Fruit fly (Drosophila melanogaster) whole organism, embryonic: Measurements from ENCODE around the gene CG5565.

ENCODE experiments used
- ATbp ChIP-seq: fragments of 200-800 bp; sonication (Bioruptor generic); optimal IDR thresholded peaks from 2 replicates; lab custom pipeline; 2017; ENCODE audit warnings: missing biosample characterization, mild to moderate bottlenecking, missing genetic modification characterization, missing genetic modification reagents
- Asciz ChIP-seq: fragments of 200-800 bp; sonication (Bioruptor generic); optimal IDR thresholded peaks from 2 replicates; lab custom pipeline; 2017; ENCODE audit warnings: missing biosample characterization, mild to moderate bottlenecking, missing genetic modification characterization, missing genetic modification reagents
- C15 ChIP-seq: fragments of 200-800 bp; sonication (Bioruptor generic); IDR thresholded peaks from 3 replicates; pipeline ENCODE4 v1.3.6; 2022; ENCODE audit warnings: missing biosample characterization, missing genetic modification characterization
- CG10366 ChIP-seq: fragments of 200-800 bp; sonication (Bioruptor generic); IDR thresholded peaks from 2 replicates; pipeline ENCODE4 v1.3.6; 2022; ENCODE audit warnings: missing biosample characterization, missing genetic modification characterization
- CG12236 ChIP-seq: fragments of 200-800 bp; sonication (Bioruptor generic); optimal IDR thresholded peaks from 2 replicates; lab custom pipeline; 2016; ENCODE audit warnings: missing biosample characterization, missing genetic modification characterization
- CG15073 ChIP-seq: fragments of 200-800 bp; sonication (Bioruptor generic); optimal IDR thresholded peaks from 2 replicates; lab custom pipeline; 2016; ENCODE audit warnings: missing biosample characterization, missing genetic modification characterization
- CG15479 ChIP-seq: fragments of 200-800 bp; sonication (Bioruptor generic); optimal IDR thresholded peaks from 3 replicates; lab custom pipeline; 2019; ENCODE audit warnings: missing biosample characterization, mild to moderate bottlenecking, missing genetic modification characterization, moderate library complexity
- CG16779 ChIP-seq: fragments of 200-800 bp; sonication (Bioruptor generic); IDR thresholded peaks from 2 replicates; pipeline ENCODE4 v1.3.6; 2022; ENCODE audit warnings: missing biosample characterization, missing genetic modification characterization
- CG17328 ChIP-seq: fragments of 200-800 bp; sonication (Bioruptor generic); IDR thresholded peaks from 2 replicates; pipeline ENCODE4 v1.3.6; 2022; ENCODE audit warnings: missing biosample characterization, missing genetic modification characterization
- CG18011 ChIP-seq: fragments of 200-800 bp; sonication (Bioruptor generic); optimal IDR thresholded peaks from 2 replicates; lab custom pipeline; 2017; ENCODE audit warnings: missing biosample characterization, missing genetic modification characterization, mild to moderate bottlenecking, moderate library complexity, missing genotype
- CG18764 ChIP-seq: fragments of 200-800 bp; sonication (Bioruptor generic); optimal IDR thresholded peaks from 3 replicates; lab custom pipeline; 2016; ENCODE audit warnings: missing biosample characterization, missing genetic modification characterization
- CG2120 ChIP-seq: fragments of 200-800 bp; sonication (Bioruptor generic); optimal IDR thresholded peaks from 3 replicates; lab custom pipeline; 2016; ENCODE audit warnings: missing biosample characterization, missing genetic modification characterization
- CG2889 ChIP-seq: fragments of 200-800 bp; sonication (Bioruptor generic); IDR thresholded peaks from 3 replicates; pipeline ENCODE4 v1.3.6; 2022; ENCODE audit warnings: missing biosample characterization, missing genetic modification characterization
- CG30403 ChIP-seq: fragments of 200-800 bp; sonication (Bioruptor generic); optimal IDR thresholded peaks from 3 replicates; lab custom pipeline; 2016; ENCODE audit warnings: missing biosample characterization, missing genetic modification characterization
- CG34376 ChIP-seq: fragments of 200-800 bp; sonication (Bioruptor generic); optimal IDR thresholded peaks from 2 replicates; lab custom pipeline; 2018; ENCODE audit warnings: missing biosample characterization, mild to moderate bottlenecking, missing genetic modification characterization
- CG3847 ChIP-seq: fragments of 200-800 bp; sonication (Bioruptor generic); IDR thresholded peaks from 2 replicates; pipeline ENCODE4 v1.3.6; 2022; ENCODE audit warnings: missing biosample characterization, missing genetic modification characterization
- CG4404 ChIP-seq: fragments of 200-800 bp; sonication (Bioruptor generic); IDR thresholded peaks from 2 replicates; pipeline ENCODE4 v1.3.6; 2022; ENCODE audit warnings: missing biosample characterization, missing genetic modification characterization
- CG5180 ChIP-seq: fragments of 200-800 bp; sonication (Bioruptor generic); optimal IDR thresholded peaks from 3 replicates; lab custom pipeline; 2017; ENCODE audit warnings: missing biosample characterization, missing genetic modification characterization, mild to moderate bottlenecking, moderate library complexity, missing genetic modification reagents
- CG6175 ChIP-seq: fragments of 200-800 bp; sonication (Bioruptor generic); IDR thresholded peaks from 3 replicates; pipeline ENCODE4 v1.3.6; 2022; ENCODE audit warnings: missing biosample characterization, missing genetic modification characterization
- CG6854 ChIP-seq: fragments of 200-800 bp; sonication (Bioruptor generic); optimal IDR thresholded peaks from 3 replicates; lab custom pipeline; 2017; ENCODE audit warnings: missing biosample characterization, mild to moderate bottlenecking, missing genetic modification characterization
- CG9215 ChIP-seq: fragments of 200-800 bp; sonication (Bioruptor generic); IDR thresholded peaks from 2 replicates; pipeline ENCODE4 v1.3.6; 2022; ENCODE audit warnings: missing biosample characterization, missing genetic modification characterization
- CG9609 ChIP-seq: fragments of 200-800 bp; sonication (Bioruptor generic); optimal IDR thresholded peaks from 3 replicates; lab custom pipeline; 2016; ENCODE audit warnings: missing biosample characterization, missing genetic modification characterization
- CTCF ChIP-seq: fragments of 200-800 bp; sonication (Bioruptor generic); optimal IDR thresholded peaks from 2 replicates; lab custom pipeline; 2017; ENCODE audit warnings: missing biosample characterization, mild to moderate bottlenecking, missing genetic modification characterization, moderate library complexity
- Dad ChIP-seq: fragments of 200-800 bp; sonication (Bioruptor generic); optimal IDR thresholded peaks from 3 replicates; lab custom pipeline; 2016; ENCODE audit warnings: missing biosample characterization, missing genetic modification characterization
- Drgx ChIP-seq: fragments of 200-800 bp; sonication (Bioruptor generic); IDR thresholded peaks from 2 replicates; pipeline ENCODE4 v1.3.6; 2022; ENCODE audit warnings: missing biosample characterization, missing genetic modification characterization
- GATAe ChIP-seq: fragments of 200-800 bp; sonication (Bioruptor generic); conservative IDR thresholded peaks from 2 replicates; pipeline ENCODE4 v1.3.6; 2022; ENCODE audit warnings: missing biosample characterization, missing genetic modification characterization
- HLH3B ChIP-seq: fragments of 200-800 bp; sonication (Bioruptor generic); IDR thresholded peaks from 2 replicates; pipeline ENCODE4 v1.3.6; 2022; ENCODE audit warnings: missing biosample characterization, missing genetic modification characterization
- Hr78 ChIP-seq, 2 experiments: fragments of 200-800 bp in 1 of 2; fragments of >200 bp in 1 of 2; sonication (Bioruptor generic) in 1 of 2; optimal IDR thresholded peaks; 2 replicates each; lab custom pipeline; 2017 to 2019; ENCODE audit warnings: missing biosample characterization in 2 of 2, missing genetic modification characterization in 2 of 2, mild to moderate bottlenecking in 1 of 2, moderate library complexity in 1 of 2
- Kr ChIP-seq: fragments of 200-800 bp; sonication (Bioruptor generic); optimal IDR thresholded peaks from 2 replicates; lab custom pipeline; 2017; ENCODE audit warnings: missing biosample characterization, mild to moderate bottlenecking, missing genetic modification characterization
- Mad ChIP-seq: fragments of 200-800 bp; sonication (Bioruptor generic); optimal IDR thresholded peaks from 2 replicates; lab custom pipeline; 2016; ENCODE audit warnings: missing biosample characterization, missing genetic modification characterization
- NC2α ChIP-seq: fragments of 200-800 bp; sonication (Bioruptor generic); optimal IDR thresholded peaks from 2 replicates; lab custom pipeline; 2016; ENCODE audit warnings: missing biosample characterization, missing genetic modification characterization
- PHDP ChIP-seq: fragments of 200-800 bp; sonication (Bioruptor generic); optimal IDR thresholded peaks from 3 replicates; lab custom pipeline; 2018; ENCODE audit warnings: missing biosample characterization, mild to moderate bottlenecking, missing genetic modification characterization, moderate library complexity
- Scr ChIP-seq: fragments of 200-800 bp; sonication (Bioruptor generic); IDR thresholded peaks from 2 replicates; pipeline ENCODE4 v1.3.6; 2022; ENCODE audit warnings: missing biosample characterization, missing genetic modification characterization; ENCODE audit not compliant: partially characterized antibody
- Sox102F ChIP-seq: fragments of 200-800 bp; sonication (Bioruptor generic); optimal IDR thresholded peaks from 2 replicates; lab custom pipeline; 2018; ENCODE audit warnings: missing biosample characterization, mild to moderate bottlenecking, missing genetic modification characterization, moderate library complexity
- Ssrp ChIP-seq: fragments of 200-800 bp; sonication (Bioruptor generic); optimal IDR thresholded peaks from 2 replicates; lab custom pipeline; 2018; ENCODE audit warnings: missing biosample characterization, mild to moderate bottlenecking, missing genetic modification characterization, moderate library complexity
- Stat92E ChIP-seq, 3 experiments: fragments of >200 bp in 2 of 3; fragments of 200-800 bp in 1 of 3; sonication (Bioruptor generic) in 1 of 3; optimal IDR thresholded peaks; 2 replicates each; lab custom pipeline; 2017 to 2019; ENCODE audit warnings: missing biosample characterization in 3 of 3, missing genetic modification characterization in 3 of 3, mild to moderate bottlenecking in 1 of 3, moderate library complexity in 1 of 3
- al ChIP-seq: fragments of 200-800 bp; sonication (Bioruptor generic); IDR thresholded peaks from 2 replicates; pipeline ENCODE4 v1.3.6; 2022; ENCODE audit warnings: missing biosample characterization, missing genetic modification characterization
- btn ChIP-seq: fragments of 200-800 bp; sonication (Bioruptor generic); optimal IDR thresholded peaks from 2 replicates; lab custom pipeline; 2016; ENCODE audit warnings: missing biosample characterization, missing genetic modification characterization
- cato ChIP-seq: fragments of 200-800 bp; sonication (Bioruptor generic); optimal IDR thresholded peaks from 2 replicates; lab custom pipeline; 2016; ENCODE audit warnings: missing biosample characterization, missing genetic modification characterization, borderline replicate concordance
- danr ChIP-seq: fragments of 200-800 bp; sonication (Bioruptor generic); IDR thresholded peaks from 2 replicates; pipeline ENCODE4 v1.3.6; 2022; ENCODE audit warnings: missing biosample characterization, missing genetic modification characterization
- exex ChIP-seq: fragments of 200-800 bp; sonication (Bioruptor generic); optimal IDR thresholded peaks from 4 replicates; lab custom pipeline; 2018; ENCODE audit warnings: missing biosample characterization, mild to moderate bottlenecking, missing genetic modification characterization, moderate library complexity
- fd96Cb ChIP-seq: fragments of 200-800 bp; sonication (Bioruptor generic); optimal IDR thresholded peaks from 2 replicates; lab custom pipeline; 2018; ENCODE audit warnings: missing biosample characterization, mild to moderate bottlenecking, missing genetic modification characterization, moderate library complexity
- fru ChIP-seq: fragments of >200 bp; optimal IDR thresholded peaks from 2 replicates; lab custom pipeline; 2017
- klu ChIP-seq: fragments of 200-800 bp; sonication (Bioruptor generic); IDR thresholded peaks from 2 replicates; pipeline ENCODE4 v1.3.6; 2022; ENCODE audit warnings: missing biosample characterization, missing genetic modification characterization
- lab ChIP-seq: fragments of 200-800 bp; sonication (Bioruptor generic); optimal IDR thresholded peaks from 3 replicates; lab custom pipeline; 2017; ENCODE audit warnings: missing biosample characterization, missing genetic modification characterization, mild to moderate bottlenecking, moderate library complexity, missing genetic modification reagents
- lmd ChIP-seq: fragments of 200-800 bp; sonication (Bioruptor generic); IDR thresholded peaks from 2 replicates; pipeline ENCODE4 v1.3.6; 2022; ENCODE audit warnings: missing biosample characterization, missing genetic modification characterization
- ro ChIP-seq: fragments of 200-800 bp; sonication (Bioruptor generic); IDR thresholded peaks from 2 replicates; pipeline ENCODE4 v1.3.6; 2022; ENCODE audit warnings: missing biosample characterization, missing genetic modification characterization
- scrt ChIP-seq: fragments of 200-800 bp; sonication (Bioruptor generic); optimal IDR thresholded peaks from 2 replicates; lab custom pipeline; 2018; ENCODE audit warnings: missing biosample characterization, mild to moderate bottlenecking, missing genetic modification characterization, moderate library complexity
- sens ChIP-seq: fragments of 200-800 bp; sonication (Bioruptor generic); peaks from one replicate; lab custom pipeline; 2016; ENCODE audit warnings: missing biosample characterization, missing genetic modification characterization
- vfl ChIP-seq: fragments of 200-800 bp; sonication (Bioruptor generic); optimal IDR thresholded peaks from 2 replicates; lab custom pipeline; 2016; ENCODE audit warnings: missing biosample characterization, missing genetic modification characterization
- wor ChIP-seq: fragments of 200-800 bp; sonication (Bioruptor generic); IDR thresholded peaks from 2 replicates; pipeline ENCODE4 v1.3.6; 2022; ENCODE audit warnings: missing biosample characterization, missing genetic modification characterization
- zfh1 ChIP-seq: fragments of 200-800 bp; sonication (Bioruptor generic); IDR thresholded peaks from 3 replicates; pipeline ENCODE4 v1.3.6; 2022; ENCODE audit warnings: missing biosample characterization, missing genetic modification characterization
- zfh2 ChIP-seq: fragments of 200-800 bp; sonication (Bioruptor generic); optimal IDR thresholded peaks from 2 replicates; lab custom pipeline; 2016; ENCODE audit warnings: missing biosample characterization, missing genetic modification characterization

The CG5565 gene

DNA sequence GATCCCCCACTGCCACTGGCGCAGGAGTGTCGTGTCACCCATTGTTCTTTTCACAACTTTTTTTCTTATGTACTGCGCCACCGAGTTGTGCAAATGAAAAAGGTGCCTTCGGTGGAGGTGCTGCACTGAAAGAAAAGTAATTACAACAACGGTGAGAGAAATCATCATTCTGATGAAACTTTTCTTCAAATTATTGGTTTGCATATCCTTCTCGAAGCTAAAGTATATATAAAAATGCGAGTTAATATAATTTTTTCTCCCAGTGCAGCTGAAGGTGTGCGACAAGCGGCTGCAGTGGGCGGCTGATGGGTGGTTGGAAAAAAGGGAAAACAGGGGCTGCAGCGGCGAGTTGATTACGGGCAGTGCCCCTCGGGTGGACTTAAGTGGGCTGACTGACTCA lies 43.4 kb downstream of the CG5565 start (continued):
- no peak for TF ChIP-seq wor (GFP tag; lab: Robert Waterston, UW)
- TF ChIP-seq CG2120, result no peak
- no peak for TF ChIP-seq Drgx (GFP tag; lab: Robert Waterston, UW)
- no peak for TF ChIP-seq danr (GFP tag; lab: Robert Waterston, UW)
- no peak for TF ChIP-seq GATAe (GFP tag; lab: Robert Waterston, UW)
- no peak for TF ChIP-seq CG30403
- TF ChIP-seq Asciz (GFP tag; lab: Kevin White, UChicago), result no peak
- no peak for TF ChIP-seq CG12236 (GFP tag; lab: Kevin White, UChicago)
- peak; percentile 57; the same call in 1 of the 2 replicates for TF ChIP-seq CG17328
- TF ChIP-seq Hr78 (GFP tag; optimal IDR thresholded peaks at IDR 0.05; lab: Kevin White, UChicago), result no peak
- TF ChIP-seq CG18011 (GFP tag; lab: Kevin White, UChicago), result no peak
- no peak for TF ChIP-seq NC2α (GFP tag; lab: Kevin White, UChicago)
- TF ChIP-seq CG9609 (GFP tag; lab: Kevin White, UChicago), result no peak
- TF ChIP-seq CG5180, result no peak
- peak; percentile 40 for TF ChIP-seq ATbp (GFP tag; lab: Kevin White, UChicago)
- TF ChIP-seq al (GFP tag; lab: Robert Waterston, UW), result no peak
- no peak for TF ChIP-seq C15 (GFP tag; lab: Robert Waterston, UW)
- TF ChIP-seq CG18764 (GFP tag; lab: Kevin White, UChicago), result no peak
- no peak for TF ChIP-seq cato (GFP tag; lab: Kevin White, UChicago)
- peak; percentile 33; the same call in 1 of the 2 replicates for TF ChIP-seq lmd (GFP tag; lab: Robert Waterston, UW)
- TF ChIP-seq CTCF (GFP tag; lab: Kevin White, UChicago), result no peak
- TF ChIP-seq klu (GFP tag; lab: Robert Waterston, UW), result no peak
- no peak for TF ChIP-seq CG16779 (GFP tag; lab: Robert Waterston, UW)
- no peak for TF ChIP-seq CG15073 (GFP tag; lab: Kevin White, UChicago)
- TF ChIP-seq CG3847 (GFP tag; lab: Robert Waterston, UW), result no peak
- TF ChIP-seq zfh1 (GFP tag; lab: Robert Waterston, UW), result 0 out of 3 replicates have a peak, but pooled peaks have one; percentile 29
- no peak for TF ChIP-seq ro (GFP tag; lab: Robert Waterston, UW)
- TF ChIP-seq HLH3B, result peak; percentile 42; the same call in 1 of the 2 replicates
- TF ChIP-seq fru (lab: Kevin White, UChicago), result no peak
- TF ChIP-seq CG10366, result no peak
- TF ChIP-seq Stat92E (GFP tag; optimal IDR thresholded peaks at IDR 0.05; lab: Kevin White, UChicago), result no peak
- peak; percentile 21 for TF ChIP-seq PHDP
- TF ChIP-seq Ssrp, result no peak
- no peak for TF ChIP-seq Scr (GFP tag; lab: Robert Waterston, UW)
- TF ChIP-seq CG9215 (GFP tag; lab: Robert Waterston, UW), result no peak
- no peak for TF ChIP-seq Mad (GFP tag; lab: Kevin White, UChicago)
- no peak for TF ChIP-seq lab (GFP tag; lab: Kevin White, UChicago)
- TF ChIP-seq CG2889, result no peak
- no peak for TF ChIP-seq zfh2 (GFP tag; lab: Kevin White, UChicago)
- no peak for TF ChIP-seq CG6854 (GFP tag; lab: Kevin White, UChicago)
- no peak for TF ChIP-seq CG34376 (GFP tag; lab: Kevin White, UChicago)
- TF ChIP-seq sens (GFP tag; lab: Kevin White, UChicago), result peak; percentile 72
- TF ChIP-seq scrt (GFP tag; lab: Kevin White, UChicago), result no peak
- TF ChIP-seq CG15479 (GFP tag; lab: Kevin White, UChicago), result no peak
- TF ChIP-seq exex (tag; lab: Kevin White, UChicago), result no peak
- no peak for TF ChIP-seq Kr (GFP tag; lab: Kevin White, UChicago)
- TF ChIP-seq CG4404 (GFP tag; lab: Robert Waterston, UW), result no peak
- peak; percentile 37 for TF ChIP-seq Sox102F (GFP tag; lab: Kevin White, UChicago)
- TF ChIP-seq fd96Cb (tag; lab: Kevin White, UChicago), result peak; percentile 4
- no peak for TF ChIP-seq Dad (GFP tag; lab: Kevin White, UChicago)
- TF ChIP-seq CG6175 (GFP tag; lab: Robert Waterston, UW), result no peak
- TF ChIP-seq btn (GFP tag; lab: Kevin White, UChicago), result no peak
- no peak for TF ChIP-seq vfl (GFP tag; lab: Kevin White, UChicago)
